Worm (Caenorhabditis elegans): ENCODE measurements around the gene F07C3.3.
A peak's percentile ranks its signal among the peaks of the same experiment; 100 is the strongest.

F07C3.3 gene

ce11 chrV:9249932-9250331 lies 17.7 kb upstream of the F07C3.3 start, which contains the start of gene ptd-2:
TSS of gene ptd-2 (plus strand) at chrV:9250232.
- no peak for TF ChIP-seq dao-5 (tag; optimal IDR thresholded peaks at IDR 0.05)
- TF ChIP-seq him-1 (tag; optimal IDR thresholded peaks at IDR 0.05), result no peak
- no peak for TF ChIP-seq W03F9.2 (tag; optimal IDR thresholded peaks at IDR 0.05)

- TF ChIP-seq him-1 (tag; optimal IDR thresholded peaks at IDR 0.05), result no peak
- TF ChIP-seq dao-5 (tag; optimal IDR thresholded peaks at IDR 0.05), result no peak
- TF ChIP-seq W03F9.2 (tag; optimal IDR thresholded peaks at IDR 0.05), result no peak
Measured at ce11 chrV:9249206-9249605, 17.0 kb upstream of the F07C3.3 start, which contains the start of gene str-94. TSS of gene str-94 (minus strand) at chrV:9249306.

ce11 chrV:9247416-9247815 lies 15.2 kb upstream of the F07C3.3 start:
- TF ChIP-seq him-1 (tag; optimal IDR thresholded peaks at IDR 0.05) (no peak), dao-5 (tag; optimal IDR thresholded peaks at IDR 0.05) (no peak), W03F9.2 (tag; optimal IDR thresholded peaks at IDR 0.05) (no peak)

- TF ChIP-seq him-1 (tag; optimal IDR thresholded peaks at IDR 0.05) (no peak), W03F9.2 (tag; optimal IDR thresholded peaks at IDR 0.05) (no peak), dao-5 (tag; optimal IDR thresholded peaks at IDR 0.05) (no peak)
Measured at ce11 chrV:9246260-9246659, 14.1 kb upstream of the F07C3.3 start, which contains the start of gene aat-2. TSS of gene aat-2 (minus strand) at chrV:9246360.

ce11 chrV:9243171-9243996 lies 11.2 kb upstream of the F07C3.3 start, which contains the start of gene glo-4:
TSS of gene glo-4 (minus strand) at chrV:9243221.
- TF ChIP-seq W03F9.2 (tag; optimal IDR thresholded peaks at IDR 0.05) (peak; percentile 13), dao-5 (tag; optimal IDR thresholded peaks at IDR 0.05) (no peak), him-1 (tag; optimal IDR thresholded peaks at IDR 0.05) (no peak)

ce11 chrV:9225675-9226144 lies 6.5 kb downstream of the F07C3.3 start, which contains the start of gene F07C3.2:
TSS of gene F07C3.2 (plus strand) at chrV:9226094.
- TF ChIP-seq W03F9.2 (tag; optimal IDR thresholded peaks at IDR 0.05), result no peak
- TF ChIP-seq him-1 (tag; optimal IDR thresholded peaks at IDR 0.05), result peak; percentile 23

- no peak for TF ChIP-seq him-1 (tag; optimal IDR thresholded peaks at IDR 0.05)
- no peak for TF ChIP-seq W03F9.2 (tag; optimal IDR thresholded peaks at IDR 0.05)
- no peak for TF ChIP-seq dao-5 (tag; optimal IDR thresholded peaks at IDR 0.05)
Measured at ce11 chrV:9224981-9225380, 7.2 kb downstream of the F07C3.3 start.

ce11 chrV:9224377-9224776 lies 7.8 kb downstream of the F07C3.3 start:
- no peak for TF ChIP-seq dao-5 (tag; optimal IDR thresholded peaks at IDR 0.05)
- no peak for TF ChIP-seq him-1 (tag; optimal IDR thresholded peaks at IDR 0.05)
- TF ChIP-seq W03F9.2 (tag; optimal IDR thresholded peaks at IDR 0.05), result no peak

ce11 chrV:9222819-9223218 lies 9.4 kb downstream of the F07C3.3 start:
- TF ChIP-seq W03F9.2 (tag; optimal IDR thresholded peaks at IDR 0.05) (no peak), him-1 (tag; optimal IDR thresholded peaks at IDR 0.05) (no peak), dao-5 (tag; optimal IDR thresholded peaks at IDR 0.05) (no peak)

- no peak for TF ChIP-seq him-1 (tag; optimal IDR thresholded peaks at IDR 0.05)
- no peak for TF ChIP-seq W03F9.2 (tag; optimal IDR thresholded peaks at IDR 0.05)
- no peak for TF ChIP-seq dao-5 (tag; optimal IDR thresholded peaks at IDR 0.05)
Measured at ce11 chrV:9221566-9221965, 10.6 kb downstream of the F07C3.3 start, which contains the start of gene grd-6. TSS of gene grd-6 (plus strand) at chrV:9221866.

- TF ChIP-seq W03F9.2 (tag; optimal IDR thresholded peaks at IDR 0.05) (no peak), dao-5 (tag; optimal IDR thresholded peaks at IDR 0.05) (no peak), him-1 (tag; optimal IDR thresholded peaks at IDR 0.05) (no peak)
Measured at ce11 chrV:9220444-9220843, 11.8 kb downstream of the F07C3.3 start.

ce11 chrV:9219390-9219733 lies 12.8 kb downstream of the F07C3.3 start:
- TF ChIP-seq him-1 (tag; optimal IDR thresholded peaks at IDR 0.05) (no peak), dao-5 (tag; optimal IDR thresholded peaks at IDR 0.05) (no peak), W03F9.2 (tag; optimal IDR thresholded peaks at IDR 0.05) (no peak)

- no peak for TF ChIP-seq W03F9.2 (tag; optimal IDR thresholded peaks at IDR 0.05)
- peak; percentile 57 for TF ChIP-seq him-1 (tag; optimal IDR thresholded peaks at IDR 0.05)
Measured at ce11 chrV:9218655-9219389, 13.4 kb downstream of the F07C3.3 start.

ce11 chrV:9218214-9218613 lies 14.0 kb downstream of the F07C3.3 start:
- no peak for TF ChIP-seq dao-5 (tag; optimal IDR thresholded peaks at IDR 0.05)
- TF ChIP-seq him-1 (tag; optimal IDR thresholded peaks at IDR 0.05), result no peak
- TF ChIP-seq W03F9.2 (tag; optimal IDR thresholded peaks at IDR 0.05), result no peak

All from whole organism, L4/young adult.